Fruit fly (Drosophila melanogaster) whole organism, wandering third instar larva: ENCODE measurements around the gene CG43218.
A peak's percentile ranks its signal among the peaks of the same experiment; 100 is the strongest.

Experiments
- Abd-B ChIP-seq: fragments of >200 bp; optimal IDR thresholded peaks from 2 replicates; lab custom pipeline; 2017; ENCODE audit warnings: missing biosample characterization, missing genetic modification characterization
- CG32264 ChIP-seq: fragments of 200-800 bp; sonication (Bioruptor generic); optimal IDR thresholded peaks from 2 replicates; lab custom pipeline; 2016; ENCODE audit warnings: missing biosample characterization, missing genetic modification characterization
- CrebA ChIP-seq: fragments of 200-800 bp; sonication (Bioruptor generic); optimal IDR thresholded peaks from 2 replicates; lab custom pipeline; 2016; ENCODE audit warnings: missing biosample characterization, mild to moderate bottlenecking, missing genetic modification characterization, borderline replicate concordance
- Dfd ChIP-seq: fragments of >200 bp; optimal IDR thresholded peaks from 2 replicates; lab custom pipeline; 2017; ENCODE audit warnings: missing biosample characterization, missing genetic modification characterization
- Dif ChIP-seq: fragments of 200-275, 200-300 bp; sonication (Bioruptor generic); optimal IDR thresholded peaks from 2 replicates; lab custom pipeline; 2018; ENCODE audit warnings: missing biosample characterization, missing genetic modification characterization; ENCODE audit not compliant: partially characterized antibody
- GATAd ChIP-seq: sonication (Bioruptor generic); optimal IDR thresholded peaks from 2 replicates; lab custom pipeline; 2016; ENCODE audit warnings: missing biosample characterization, missing genetic modification characterization
- HLH106 ChIP-seq: fragments of 200-800 bp; optimal IDR thresholded peaks from 3 replicates; lab custom pipeline; 2019; ENCODE audit warnings: missing biosample characterization, mild to moderate bottlenecking, missing genetic modification characterization, moderate library complexity
- Hnf4 ChIP-seq: fragments of 200-800 bp; sonication (Bioruptor generic); optimal IDR thresholded peaks from 2 replicates; lab custom pipeline; 2016; ENCODE audit warnings: missing biosample characterization, mild to moderate bottlenecking, missing genetic modification characterization
- Hr78 ChIP-seq: fragments of >200 bp; optimal IDR thresholded peaks from 2 replicates; lab custom pipeline; 2017; ENCODE audit warnings: missing biosample characterization, missing genetic modification characterization
- Hr83 ChIP-seq: fragments of 200-300 bp; sonication (Bioruptor generic); optimal IDR thresholded peaks from 2 replicates; lab custom pipeline; 2016; ENCODE audit warnings: missing biosample characterization, mild to moderate bottlenecking, missing genetic modification characterization, moderate library complexity; ENCODE audit not compliant: poor library complexity, severe bottlenecking
- Jra ChIP-seq: sonication (Bioruptor generic); optimal IDR thresholded peaks from 2 replicates; lab custom pipeline; 2016; ENCODE audit warnings: missing biosample characterization, missing genetic modification characterization
- Mio ChIP-seq: sonication (Bioruptor generic); optimal IDR thresholded peaks from 2 replicates; lab custom pipeline; 2016; ENCODE audit warnings: missing biosample characterization, missing genetic modification characterization
- Myc ChIP-seq: fragments of >200 bp; optimal IDR thresholded peaks from 2 replicates; lab custom pipeline; 2017
- OdsH ChIP-seq: fragments of 200-800 bp; sonication (Bioruptor generic); optimal IDR thresholded peaks from 2 replicates; lab custom pipeline; 2016; ENCODE audit warnings: missing biosample characterization, mild to moderate bottlenecking, missing genetic modification characterization
- Sp1 ChIP-seq: fragments of 200-800 bp; sonication (Bioruptor generic); optimal IDR thresholded peaks from 3 replicates; lab custom pipeline; 2019; ENCODE audit warnings: missing biosample characterization, mild to moderate bottlenecking, missing genetic modification characterization, moderate library complexity
- Vsx2 ChIP-seq: fragments of 200-300, 225-300 bp; sonication (Bioruptor generic); optimal IDR thresholded peaks from 2 replicates; lab custom pipeline; 2018; ENCODE audit warnings: missing biosample characterization, missing genetic modification characterization; ENCODE audit not compliant: partially characterized antibody
- br ChIP-seq: fragments of 200-800 bp; sonication (Bioruptor generic); optimal IDR thresholded peaks from 2 replicates; lab custom pipeline; 2016; ENCODE audit warnings: missing biosample characterization, missing genetic modification characterization
- brk ChIP-seq: fragments of 200-800 bp; sonication (Bioruptor generic); optimal IDR thresholded peaks from 2 replicates; lab custom pipeline; 2016; ENCODE audit warnings: missing biosample characterization, mild to moderate bottlenecking, missing genetic modification characterization
- dl ChIP-seq, 2 experiments: fragments of 175-275, 200-275 bp in 1 of 2; fragments of 200-275 bp in 1 of 2; sonication (Bioruptor generic); optimal IDR thresholded peaks; lab custom pipeline; 2018; ENCODE audit warnings: mild to moderate bottlenecking in 2 of 2, missing biosample characterization in 2 of 2, missing genetic modification characterization in 2 of 2, moderate library complexity in 2 of 2; ENCODE audit not compliant: partially characterized antibody in 2 of 2, insufficient read depth in 1 of 2
- dmrt93B ChIP-seq: fragments of 200-800 bp; sonication (Bioruptor generic); optimal IDR thresholded peaks from 2 replicates; lab custom pipeline; 2018; ENCODE audit warnings: missing biosample characterization, mild to moderate bottlenecking, missing genetic modification characterization
- dsf ChIP-seq: sonication (Bioruptor generic); optimal IDR thresholded peaks from 2 replicates; lab custom pipeline; 2016; ENCODE audit warnings: missing biosample characterization, missing genetic modification characterization, borderline replicate concordance
- ey ChIP-seq: fragments of 200-800 bp; sonication (Bioruptor generic); optimal IDR thresholded peaks from 2 replicates; lab custom pipeline; 2016; ENCODE audit warnings: missing biosample characterization, missing genetic modification characterization
- foxo ChIP-seq, 2 experiments: fragments of 200-800 bp; sonication (Bioruptor generic); optimal IDR thresholded peaks; 2 replicates in 1 of 2; 3 replicates in 1 of 2; lab custom pipeline; 2016 to 2017; ENCODE audit warnings: missing biosample characterization in 2 of 2, missing genetic modification characterization in 2 of 2
- fru ChIP-seq: fragments of 200-800 bp; sonication (Bioruptor generic); optimal IDR thresholded peaks from 3 replicates; lab custom pipeline; 2016; ENCODE audit warnings: missing biosample characterization, mild to moderate bottlenecking, missing genetic modification characterization
- h ChIP-seq: fragments of 200-800 bp; sonication (Bioruptor generic); optimal IDR thresholded peaks from 3 replicates; lab custom pipeline; 2016; ENCODE audit warnings: missing biosample characterization, mild to moderate bottlenecking, missing genetic modification characterization
- jim ChIP-seq: fragments of 175-275, 200-325 bp; sonication (Bioruptor generic); optimal IDR thresholded peaks from 2 replicates; lab custom pipeline; 2016; ENCODE audit warnings: missing biosample characterization, mild to moderate bottlenecking, missing genetic modification characterization
- pan ChIP-seq: fragments of >200 bp; optimal IDR thresholded peaks from 2 replicates; lab custom pipeline; 2017
- psq ChIP-seq: fragments of 200-800 bp; sonication (Bioruptor generic); optimal IDR thresholded peaks from 3 replicates; lab custom pipeline; 2017; ENCODE audit warnings: missing biosample characterization, mild to moderate bottlenecking, missing genetic modification characterization, moderate library complexity
- rgr ChIP-seq: fragments of 200-800 bp; sonication (Bioruptor generic); optimal IDR thresholded peaks from 3 replicates; lab custom pipeline; 2016; ENCODE audit warnings: missing biosample characterization, mild to moderate bottlenecking, missing genetic modification characterization
- sage ChIP-seq: fragments of 200-800 bp; sonication (Bioruptor generic); optimal IDR thresholded peaks from 2 replicates; lab custom pipeline; 2016; ENCODE audit warnings: missing biosample characterization, mild to moderate bottlenecking, missing genetic modification characterization
- sv ChIP-seq: fragments of 200-800 bp; sonication (Bioruptor generic); optimal IDR thresholded peaks from 3 replicates; lab custom pipeline; 2016; ENCODE audit warnings: missing biosample characterization, missing genetic modification characterization
- tai ChIP-seq: sonication (Bioruptor generic); optimal IDR thresholded peaks from 2 replicates; lab custom pipeline; 2016; ENCODE audit warnings: missing biosample characterization, missing genetic modification characterization
- woc ChIP-seq: sonication (Bioruptor generic); optimal IDR thresholded peaks from 2 replicates; lab custom pipeline; 2016; ENCODE audit warnings: missing biosample characterization, mild to moderate bottlenecking, missing genetic modification characterization

Gene CG43218

dm6 chr3L:21273504-21273903 is 15.7 kb downstream of the CG43218 start:
- no peak for TF ChIP-seq Abd-B (GFP tag; lab: Kevin White, UChicago)
- no peak for TF ChIP-seq h
- TF ChIP-seq jim (GFP tag; lab: Kevin White, UChicago) = no peak
- TF ChIP-seq fru (GFP tag; lab: Kevin White, UChicago) = no peak
- no peak for TF ChIP-seq Hr78 (GFP tag; lab: Kevin White, UChicago)
- TF ChIP-seq pan (lab: Kevin White, UChicago) = no peak
- TF ChIP-seq CG32264 = no peak
- no peak for TF ChIP-seq Sp1 (GFP tag; lab: Kevin White, UChicago)
- TF ChIP-seq ey = no peak
- no peak for TF ChIP-seq Mio
- TF ChIP-seq Hr83 (GFP tag; lab: Kevin White, UChicago) = no peak
- TF ChIP-seq woc (GFP tag; lab: Kevin White, UChicago) = no peak
- no peak for TF ChIP-seq dl (GFP tag; optimal IDR thresholded peaks at IDR 0.05; lab: Kevin White, UChicago; ENCODE audit: insufficient read depth in 1 of 2, partially characterized antibody in 2 of 2)
- TF ChIP-seq Jra = no peak
- TF ChIP-seq brk (GFP tag; lab: Kevin White, UChicago) = no peak
- no peak for TF ChIP-seq rgr (GFP tag; lab: Kevin White, UChicago)
- no peak for TF ChIP-seq OdsH (GFP tag; lab: Kevin White, UChicago)
- no peak for TF ChIP-seq foxo (GFP tag; optimal IDR thresholded peaks at IDR 0.05; lab: Kevin White, UChicago)

- TF ChIP-seq jim (GFP tag; lab: Kevin White, UChicago) (no peak), sage (GFP tag; lab: Kevin White, UChicago) (no peak), Jra (no peak), HLH106 (tag; lab: Kevin White, UChicago) (no peak), h (peak; percentile 53), Mio (no peak)
Observed at dm6 chr3L:21275921-21276295, 18.1 kb downstream of the CG43218 start.

dm6 chr3L:21276296-21277257 is 18.8 kb downstream of the CG43218 start:
- TF ChIP-seq fru (GFP tag; lab: Kevin White, UChicago) (peak; percentile 60), rgr (GFP tag; lab: Kevin White, UChicago) (peak; percentile 51), GATAd (GFP tag; lab: Kevin White, UChicago) (no peak), Mio (no peak), sv (peak; percentile 67), brk (GFP tag; lab: Kevin White, UChicago) (no peak), Dfd (no peak), dl (GFP tag; optimal IDR thresholded peaks at IDR 0.05; lab: Kevin White, UChicago; ENCODE audit: insufficient read depth in 1 of 2, partially characterized antibody in 2 of 2) (no peak), dsf (GFP tag; lab: Kevin White, UChicago) (peak; percentile 6), psq (peak; percentile 30), Vsx2 (GFP tag; lab: Kevin White, UChicago) (no peak), Myc (lab: Kevin White, UChicago) (peak; percentile 15), CrebA (GFP tag; lab: Kevin White, UChicago) (no peak), pan (lab: Kevin White, UChicago) (no peak), Sp1 (GFP tag; lab: Kevin White, UChicago) (peak; percentile 48), br (GFP tag; lab: Kevin White, UChicago) (peak; percentile 33), HLH106 (tag; lab: Kevin White, UChicago) (peak; percentile 40), Jra (peak; percentile 37), woc (GFP tag; lab: Kevin White, UChicago) (peak; percentile 57), foxo (GFP tag; optimal IDR thresholded peaks at IDR 0.05; lab: Kevin White, UChicago) (peak in 1 of 2 experiments; percentile 65), tai (GFP tag; lab: Kevin White, UChicago) (no peak), h (peak; percentile 58), Hnf4 (GFP tag; lab: Kevin White, UChicago) (peak; percentile 39), OdsH (GFP tag; lab: Kevin White, UChicago) (peak; percentile 57), dmrt93B (GFP tag; lab: Kevin White, UChicago) (peak; percentile 24), Hr83 (GFP tag; lab: Kevin White, UChicago) (no peak), Dif (GFP tag; lab: Kevin White, UChicago) (peak; percentile 32), ey (peak; percentile 50)
